Worm (Caenorhabditis elegans) whole organism, L1 larva: ENCODE data around the gene asp-18.

Experiments used
- aly-2 ChIP-seq: fragments of 150-350 bp; optimal IDR thresholded peaks from 2 replicates; lab custom pipeline; 2014; ENCODE audit warnings: missing biosample characterization, missing genetic modification characterization
- blmp-1 ChIP-seq: fragments of 150-350 bp; optimal IDR thresholded peaks from 2 replicates; lab custom pipeline; 2014; ENCODE audit warnings: missing biosample characterization, missing genetic modification characterization
- fkh-10 ChIP-seq: sonication (generic microtip); optimal IDR thresholded peaks from 2 replicates; lab custom pipeline; 2017; ENCODE audit warnings: missing biosample characterization, missing genetic modification reagents, missing genetic modification characterization
- hpl-2 ChIP-seq: fragments of 150-350 bp; optimal IDR thresholded peaks from 2 replicates; lab custom pipeline; 2014; ENCODE audit warnings: missing biosample characterization, missing genetic modification reagents, missing genetic modification characterization
- nhr-11 ChIP-seq: fragments of 150-350 bp; optimal IDR thresholded peaks from 2 replicates; lab custom pipeline; 2014; ENCODE audit warnings: missing biosample characterization, missing genetic modification characterization
- nhr-76 ChIP-seq: sonication (generic microtip); optimal IDR thresholded peaks from 2 replicates; lab custom pipeline; 2017; ENCODE audit warnings: missing biosample characterization, missing genetic modification characterization
- nhr-77 ChIP-seq: fragments of 150-350 bp; optimal IDR thresholded peaks from 2 replicates; lab custom pipeline; 2014; ENCODE audit warnings: missing biosample characterization, missing genetic modification characterization
- tlp-1 ChIP-seq: fragments of 150-350 bp; optimal IDR thresholded peaks from 2 replicates; lab custom pipeline; 2014; ENCODE audit warnings: missing biosample characterization, missing genetic modification characterization
- unc-62 ChIP-seq: fragments of 150-350 bp; optimal IDR thresholded peaks from 2 replicates; lab custom pipeline; 2014; ENCODE audit warnings: missing biosample characterization, missing genetic modification reagents, missing genetic modification characterization

DNA sequence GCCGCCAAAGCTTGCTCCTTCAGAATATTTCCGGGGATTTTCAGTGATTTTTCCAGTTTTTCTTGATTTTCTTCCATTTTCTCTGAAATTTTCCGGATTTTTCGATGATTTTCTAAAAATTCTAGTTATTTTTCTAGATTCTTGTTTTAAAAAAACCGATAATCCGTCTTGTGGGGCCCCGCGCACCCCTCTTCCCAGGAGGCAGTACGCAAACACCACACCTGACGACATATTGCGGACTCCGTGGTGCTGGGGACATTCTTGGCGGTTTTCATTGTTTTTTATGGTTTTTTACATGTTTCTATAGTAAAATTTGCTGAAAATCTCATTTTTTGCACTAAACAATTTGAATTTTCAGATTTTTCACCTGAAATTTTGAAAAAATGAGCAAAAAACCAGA lies 41.8 kb downstream of the asp-18 start, which contains the start of the genes ubc-19 and Y69H2.7:
- TF ChIP-seq aly-2 (tag; lab: Kevin White, UChicago) (no peak), tlp-1 (tag; lab: Kevin White, UChicago) (no peak), hpl-2 (GFP tag; lab: Kevin White, UChicago) (no peak), unc-62 (GFP tag; lab: Kevin White, UChicago) (no peak), nhr-76 (tag; lab: Kevin White, UChicago) (no peak), nhr-11 (no peak), nhr-77 (tag; lab: Kevin White, UChicago) (no peak), fkh-10 (GFP tag; lab: Kevin White, UChicago) (no peak), blmp-1 (tag; lab: Kevin White, UChicago) (no peak)
